Fruit fly (Drosophila melanogaster) whole organism, prepupa: ENCODE results near the gene CG13102.

ENCODE experiments used
- CG15336 ChIP-seq: fragments of 200-800 bp; sonication (Bioruptor generic); IDR thresholded peaks from 2 replicates; pipeline ENCODE4 v1.3.6; 2022; ENCODE audit warnings: missing biosample characterization, missing genetic modification characterization
- CG16779 ChIP-seq: fragments of 200-800 bp; sonication (Bioruptor generic); optimal IDR thresholded peaks from 3 replicates; lab custom pipeline; 2017; ENCODE audit warnings: missing biosample characterization, mild to moderate bottlenecking, missing genetic modification characterization
- CG32006 ChIP-seq: fragments of 200-800 bp; sonication (Bioruptor generic); optimal IDR thresholded peaks from 3 replicates; lab custom pipeline; 2017; ENCODE audit warnings: missing biosample characterization, mild to moderate bottlenecking, missing genetic modification characterization
- CG6163 ChIP-seq: fragments of 200-800 bp; sonication (Bioruptor generic); IDR thresholded peaks from 3 replicates; pipeline ENCODE4 v1.3.6; 2022; ENCODE audit warnings: missing biosample characterization, missing genetic modification characterization
- CG6854 ChIP-seq: fragments of 200-800 bp; sonication (Bioruptor generic); optimal IDR thresholded peaks from 2 replicates; lab custom pipeline; 2017; ENCODE audit warnings: missing biosample characterization, mild to moderate bottlenecking, missing genetic modification characterization
- Eip78C ChIP-seq: fragments of 200-800 bp; sonication (Bioruptor generic); peaks from one replicate; lab custom pipeline; 2016; ENCODE audit warnings: missing biosample characterization, missing genetic modification characterization
- Gug ChIP-seq: fragments of 200-800 bp; sonication (Bioruptor generic); IDR thresholded peaks from 2 replicates; pipeline ENCODE4 v1.3.6; 2022; ENCODE audit warnings: missing biosample characterization, missing genetic modification characterization
- Smox ChIP-seq: fragments of 200-800 bp; sonication (Bioruptor generic); optimal IDR thresholded peaks from 3 replicates; lab custom pipeline; 2016; ENCODE audit warnings: missing biosample characterization, missing genetic modification characterization
- esn ChIP-seq: fragments of 200-800 bp; sonication (Bioruptor generic); optimal IDR thresholded peaks from 2 replicates; lab custom pipeline; 2016; ENCODE audit warnings: missing biosample characterization, mild to moderate bottlenecking, missing genetic modification characterization, moderate library complexity
- lz ChIP-seq: fragments of 200-800 bp; sonication (Bioruptor generic); optimal IDR thresholded peaks from 3 replicates; lab custom pipeline; 2016; ENCODE audit warnings: missing biosample characterization, missing genetic modification characterization
- svp ChIP-seq: fragments of 200-800 bp; sonication (Bioruptor generic); peaks from one replicate; lab custom pipeline; 2016; ENCODE audit warnings: missing biosample characterization, missing genetic modification characterization

DNA sequence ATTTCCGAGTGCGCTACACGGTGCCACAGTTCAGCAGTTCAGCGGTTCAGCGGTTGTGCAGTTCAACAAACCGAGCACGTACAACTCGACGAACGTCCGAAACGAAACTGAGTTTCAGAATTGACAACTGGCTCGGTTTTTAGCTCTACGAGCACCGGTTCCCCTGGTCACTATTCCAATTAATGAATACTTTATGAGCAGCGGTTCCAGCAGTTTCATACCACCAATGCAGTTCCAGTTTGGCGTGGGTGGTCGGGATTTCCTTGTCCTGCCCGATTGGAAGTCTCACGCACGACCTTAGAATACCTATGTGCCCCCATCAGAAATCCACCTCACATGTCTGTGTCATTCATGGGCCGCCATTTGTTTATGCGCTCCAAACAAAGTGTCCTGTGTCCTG, 36.7 kb upstream of the CG13102 start, which contains the start of gene CG9541:
- TF ChIP-seq CG16779 (tag; lab: Kevin White, UChicago) (no peak), Eip78C (no peak), lz (GFP tag; lab: Kevin White, UChicago) (no peak), Smox (no peak), CG6163 (GFP tag; lab: Robert Waterston, UW) (no peak), CG6854 (GFP tag; lab: Kevin White, UChicago) (no peak), CG32006 (no peak), Gug (GFP tag; lab: Robert Waterston, UW) (no peak), CG15336 (GFP tag; lab: Robert Waterston, UW) (no peak), svp (no peak), esn (GFP tag; lab: Kevin White, UChicago) (no peak)
